In genomic region chr2L:15910937-15911590, dm6 we compare ENCODE assay signal across 1 fruit fly cellular context.
TF ChIP-seq lines count a peak whose summit lies in the region.

No protein-coding gene starts in this region.

TF ChIP-seq in whole organism, embryonic, 481 proteins besides CTCF, POLR2A, EP300 and RAD21 (continued from another document and continues in another):
- TF ChIP-seq CG9727 (GFP tag; optimal IDR thresholded peaks at IDR 0.05; lab: Kevin White, UChicago) (peak; percentile 90), CG9437 (GFP tag; optimal IDR thresholded peaks at IDR 0.05; lab: Kevin White, UChicago) (peak; percentile 91), B-H1 (GFP tag; IDR thresholded peaks at IDR 0.05; lab: Robert Waterston, UW) (peak; percentile 94), Hr39 (optimal IDR thresholded peaks at IDR 0.05; lab: Kevin White, UChicago) (no peak), CG6813 (GFP tag; optimal IDR thresholded peaks at IDR 0.05; lab: Kevin White, UChicago) (peak; percentile 87), CG12104 (GFP tag; optimal IDR thresholded peaks at IDR 0.05; lab: Kevin White, UChicago) (peak; percentile 91), CG9876 (GFP tag; optimal IDR thresholded peaks at IDR 0.05; lab: Kevin White, UChicago) (peak; percentile 85), hkb (optimal IDR thresholded peaks at IDR 0.05; lab: Kevin White, UChicago) (no peak), hkb (GFP tag; IDR thresholded peaks at IDR 0.05; lab: Robert Waterston, UW) (peak; percentile 98), pnt (GFP tag; optimal IDR thresholded peaks at IDR 0.05; lab: Kevin White, UChicago) (peak; percentile 93), kay (GFP tag; optimal IDR thresholded peaks at IDR 0.05; lab: Kevin White, UChicago) (peak; percentile 94), ken (GFP tag; IDR thresholded peaks at IDR 0.05; lab: Robert Waterston, UW) (peak; percentile 93), CG31441 (GFP tag; IDR thresholded peaks at IDR 0.05; lab: Robert Waterston, UW) (peak; percentile 94), oc (tag; optimal IDR thresholded peaks at IDR 0.05; lab: Kevin White, UChicago) (peak; percentile 97), al (GFP tag; IDR thresholded peaks at IDR 0.05; lab: Robert Waterston, UW) (peak; percentile 93), az2 (GFP tag; optimal IDR thresholded peaks at IDR 0.05; lab: Kevin White, UChicago) (peak; percentile 97), pros (GFP tag; optimal IDR thresholded peaks at IDR 0.05; lab: Kevin White, UChicago) (peak; percentile 16), repo (GFP tag; optimal IDR thresholded peaks at IDR 0.05; lab: Kevin White, UChicago) (peak; percentile 95), CG7745 (tag; optimal IDR thresholded peaks at IDR 0.05; lab: Kevin White, UChicago) (peak; percentile 63), CG6689 (GFP tag; IDR thresholded peaks at IDR 0.05; lab: Robert Waterston, UW) (peak; percentile 97), Six4 (GFP tag; optimal IDR thresholded peaks at IDR 0.05; lab: Kevin White, UChicago) (peak; percentile 93), CG10979 (tag; optimal IDR thresholded peaks at IDR 0.05; lab: Kevin White, UChicago) (peak; percentile 95), CG17385 (GFP tag; optimal IDR thresholded peaks at IDR 0.05; lab: Kevin White, UChicago) (peak; percentile 94), zfh2 (GFP tag; optimal IDR thresholded peaks at IDR 0.05; lab: Kevin White, UChicago) (peak; percentile 92), Hsf (GFP tag; optimal IDR thresholded peaks at IDR 0.05; lab: Kevin White, UChicago) (peak; percentile 96), unpg (GFP tag; optimal IDR thresholded peaks at IDR 0.05; lab: Kevin White, UChicago) (peak; percentile 98), Lpt (GFP tag; optimal IDR thresholded peaks at IDR 0.05; lab: Kevin White, UChicago) (no peak), ro (GFP tag; IDR thresholded peaks at IDR 0.05; lab: Robert Waterston, UW) (peak; percentile 88), CG7928 (GFP tag; optimal IDR thresholded peaks at IDR 0.05; lab: Kevin White, UChicago) (peak; percentile 39), Neu2 (GFP tag; optimal IDR thresholded peaks at IDR 0.05; lab: Kevin White, UChicago; ENCODE audit: borderline replicate concordance) (peak; percentile 39), sob (GFP tag; IDR thresholded peaks at IDR 0.05; lab: Robert Waterston, UW) (peak; percentile 97), scrt (GFP tag; optimal IDR thresholded peaks at IDR 0.05; lab: Kevin White, UChicago) (peak; percentile 78), Poxn (GFP tag; IDR thresholded peaks at IDR 0.05; lab: Robert Waterston, UW) (peak; percentile 74), ind (GFP tag; optimal IDR thresholded peaks at IDR 0.05; lab: Kevin White, UChicago) (peak; percentile 96), ERR (GFP tag; optimal IDR thresholded peaks at IDR 0.05; lab: Kevin White, UChicago) (peak; percentile 87), CG32532 (GFP tag; IDR thresholded peaks at IDR 0.05; lab: Robert Waterston, UW) (peak; percentile 94), emc (GFP tag; optimal IDR thresholded peaks at IDR 0.05; lab: Kevin White, UChicago) (peak; percentile 74), CG1647 (GFP tag; optimal IDR thresholded peaks at IDR 0.05; lab: Kevin White, UChicago) (peak; percentile 92), sd (tag; optimal IDR thresholded peaks at IDR 0.05; lab: Kevin White, UChicago) (peak; percentile 86), phol (tag; optimal IDR thresholded peaks at IDR 0.05; lab: Kevin White, UChicago) (peak; percentile 95), onecut (GFP tag; IDR thresholded peaks at IDR 0.05; lab: Robert Waterston, UW) (peak; percentile 94), CG10147 (GFP tag; optimal IDR thresholded peaks at IDR 0.05; lab: Kevin White, UChicago) (peak; percentile 83), shn (GFP tag; optimal IDR thresholded peaks at IDR 0.05; lab: Kevin White, UChicago) (peak; percentile 93), CG9215 (GFP tag; IDR thresholded peaks at IDR 0.05; lab: Robert Waterston, UW) (peak; percentile 90), CG12942 (GFP tag; optimal IDR thresholded peaks at IDR 0.05; lab: Kevin White, UChicago) (peak; percentile 91), CG34376 (GFP tag; optimal IDR thresholded peaks at IDR 0.05; lab: Kevin White, UChicago) (peak; percentile 86), Sox102F (GFP tag; optimal IDR thresholded peaks at IDR 0.05; lab: Kevin White, UChicago) (peak; percentile 97), CG6683 (GFP tag; optimal IDR thresholded peaks at IDR 0.05; lab: Kevin White, UChicago) (peak; percentile 82), CG6854 (GFP tag; optimal IDR thresholded peaks at IDR 0.05; lab: Kevin White, UChicago) (peak; percentile 89), MTF-1 (GFP tag; optimal IDR thresholded peaks at IDR 0.05; lab: Kevin White, UChicago; ENCODE audit: borderline replicate concordance) (peak; percentile 67), CG17802 (tag; optimal IDR thresholded peaks at IDR 0.05; lab: Kevin White, UChicago) (peak; percentile 88), Dll (GFP tag; IDR thresholded peaks at IDR 0.05; lab: Robert Waterston, UW; ENCODE audit: partially characterized antibody) (peak; percentile 40; the same call in 1 of the 4 replicates), CG3281 (GFP tag; optimal IDR thresholded peaks at IDR 0.05; lab: Kevin White, UChicago) (peak; percentile 92), Doc2 (GFP tag; IDR thresholded peaks at IDR 0.05; lab: Robert Waterston, UW) (peak; percentile 76; the same call in 1 of the 2 replicates), CG17829 (tag; optimal IDR thresholded peaks at IDR 0.05; lab: Kevin White, UChicago) (peak; percentile 96), org-1 (GFP tag; optimal IDR thresholded peaks at IDR 0.05; lab: Kevin White, UChicago) (peak; percentile 94), ci (GFP tag; IDR thresholded peaks at IDR 0.05; lab: Robert Waterston, UW) (peak; percentile 97), CG1603 (tag; optimal IDR thresholded peaks at IDR 0.05; lab: Kevin White, UChicago) (peak; percentile 97), trem (tag; optimal IDR thresholded peaks at IDR 0.05; lab: Kevin White, UChicago) (peak; percentile 92), GATAe (GFP tag; conservative IDR thresholded peaks at IDR 0.05; lab: Robert Waterston, UW) (peak; percentile 91), chinmo (GFP tag; IDR thresholded peaks at IDR 0.05; lab: Robert Waterston, UW; ENCODE audit: partially characterized antibody) (no peak; the same call in 3 of the 4 replicates), Rx (GFP tag; IDR thresholded peaks at IDR 0.05; lab: Robert Waterston, UW) (peak; percentile 89), CG42726 (GFP tag; IDR thresholded peaks at IDR 0.05; lab: Robert Waterston, UW; ENCODE audit: partially characterized antibody) (no peak), gsb-n (tag; optimal IDR thresholded peaks at IDR 0.05; lab: Kevin White, UChicago) (peak; percentile 98), usp (GFP tag; optimal IDR thresholded peaks at IDR 0.05; lab: Kevin White, UChicago) (no peak), CG2889 (GFP tag; IDR thresholded peaks at IDR 0.05; lab: Robert Waterston, UW) (peak; percentile 92), Ets65A (GFP tag; lab: Kevin White, UChicago) (peak; percentile 99), CG13894 (tag; optimal IDR thresholded peaks at IDR 0.05; lab: Kevin White, UChicago) (peak; percentile 28), CG4404 (GFP tag; IDR thresholded peaks at IDR 0.05; lab: Robert Waterston, UW) (peak; percentile 87), CG17186 (GFP tag; optimal IDR thresholded peaks at IDR 0.05; lab: Kevin White, UChicago) (peak; percentile 80), CG31365 (tag; optimal IDR thresholded peaks at IDR 0.05; lab: Kevin White, UChicago) (peak; percentile 80), Sry-δ (GFP tag; optimal IDR thresholded peaks at IDR 0.05; lab: Kevin White, UChicago) (peak; percentile 61), CG12071 (GFP tag; optimal IDR thresholded peaks at IDR 0.05; lab: Kevin White, UChicago) (peak; percentile 94), Pdp1 (GFP tag; optimal IDR thresholded peaks at IDR 0.05; lab: Kevin White, UChicago) (peak; percentile 91 to 96), salm (tag; optimal IDR thresholded peaks at IDR 0.05; lab: Kevin White, UChicago) (peak; percentile 92), Spps (tag; optimal IDR thresholded peaks at IDR 0.05; lab: Kevin White, UChicago) (peak; percentile 93), Doc3 (GFP tag; IDR thresholded peaks at IDR 0.05; lab: Robert Waterston, UW; ENCODE audit: partially characterized antibody) (no peak), Fer1 (GFP tag; optimal IDR thresholded peaks at IDR 0.05; lab: Kevin White, UChicago) (peak; percentile 93), pan (optimal IDR thresholded peaks at IDR 0.05; lab: Kevin White, UChicago) (no peak), pan (GFP tag; optimal IDR thresholded peaks at IDR 0.05 in 1 of 2, IDR thresholded peaks at IDR 0.05 in 1 of 2) (peak in 1 of 2 experiments; percentile 96), chm (GFP tag; IDR thresholded peaks at IDR 0.05; lab: Robert Waterston, UW) (peak; percentile 96), Usf (GFP tag; optimal IDR thresholded peaks at IDR 0.05; lab: Kevin White, UChicago) (peak; percentile 85), CG6654 (GFP tag; optimal IDR thresholded peaks at IDR 0.05; lab: Kevin White, UChicago) (peak; percentile 87), h (optimal IDR thresholded peaks at IDR 0.05; lab: Kevin White, UChicago) (no peak), CG13287 (GFP tag; IDR thresholded peaks at IDR 0.05; lab: Robert Waterston, UW; ENCODE audit: partially characterized antibody) (no peak; the same call in 1 of the 2 replicates), CG4617 (GFP tag; optimal IDR thresholded peaks at IDR 0.05; lab: Kevin White, UChicago; ENCODE audit: borderline replicate concordance) (peak; percentile 84), crc (GFP tag; optimal IDR thresholded peaks at IDR 0.05; lab: Kevin White, UChicago) (peak; percentile 93), eyg (GFP tag; optimal IDR thresholded peaks at IDR 0.05; lab: Kevin White, UChicago) (peak; percentile 87), Dp (GFP tag; optimal IDR thresholded peaks at IDR 0.05; lab: Kevin White, UChicago) (peak; percentile 4), peb (GFP tag; IDR thresholded peaks at IDR 0.05; lab: Robert Waterston, UW) (peak; percentile 93), yki (optimal IDR thresholded peaks at IDR 0.05; lab: Kevin White, UChicago) (no peak), cwo (GFP tag; optimal IDR thresholded peaks at IDR 0.05; lab: Kevin White, UChicago) (peak; percentile 2), cad (GFP tag; optimal IDR thresholded peaks at IDR 0.05; lab: Kevin White, UChicago) (no peak), luna (GFP tag; optimal IDR thresholded peaks at IDR 0.05; lab: Kevin White, UChicago) (peak; percentile 87), Hand (GFP tag; optimal IDR thresholded peaks at IDR 0.05; lab: Kevin White, UChicago) (peak; percentile 77), inv (GFP tag; IDR thresholded peaks at IDR 0.05; lab: Robert Waterston, UW; ENCODE audit: partially characterized antibody) (peak; percentile 44; the same call in 1 of the 2 replicates), wor (GFP tag; IDR thresholded peaks at IDR 0.05; lab: Robert Waterston, UW) (peak; percentile 98), Mad (GFP tag; optimal IDR thresholded peaks at IDR 0.05; lab: Kevin White, UChicago) (peak; percentile 85), lmd (GFP tag; IDR thresholded peaks at IDR 0.05; lab: Robert Waterston, UW) (peak; percentile 97), Sry-β (GFP tag; optimal IDR thresholded peaks at IDR 0.05; lab: Kevin White, UChicago) (peak; percentile 66), CG8359 (GFP tag; optimal IDR thresholded peaks at IDR 0.05; lab: Kevin White, UChicago; ENCODE audit: borderline replicate concordance) (peak; percentile 90), CG13424 (tag; optimal IDR thresholded peaks at IDR 0.05; lab: Kevin White, UChicago) (peak; percentile 97), ssp (GFP tag; IDR thresholded peaks at IDR 0.05; lab: Robert Waterston, UW) (peak; percentile 87), CG12391 (tag; optimal IDR thresholded peaks at IDR 0.05; lab: Kevin White, UChicago) (peak; percentile 97), CG7271 (tag; optimal IDR thresholded peaks at IDR 0.05; lab: Kevin White, UChicago) (peak; percentile 71), zen2 (GFP tag; IDR thresholded peaks at IDR 0.05; lab: Robert Waterston, UW; ENCODE audit: partially characterized antibody) (no peak), CG14050 (GFP tag; IDR thresholded peaks at IDR 0.05; lab: Robert Waterston, UW) (peak; percentile 95), pho (GFP tag; optimal IDR thresholded peaks at IDR 0.05; lab: Kevin White, UChicago) (peak; percentile 94), CG1792 (GFP tag; optimal IDR thresholded peaks at IDR 0.05; lab: Kevin White, UChicago) (peak; percentile 93), CG3995 (GFP tag; optimal IDR thresholded peaks at IDR 0.05; lab: Kevin White, UChicago) (peak; percentile 70), tin (GFP tag; optimal IDR thresholded peaks at IDR 0.05; lab: Kevin White, UChicago) (peak; percentile 93), BEAF-32 (GFP tag; optimal IDR thresholded peaks at IDR 0.05; lab: Kevin White, UChicago) (peak; percentile 15), YL-1 (GFP tag; optimal IDR thresholded peaks at IDR 0.05; lab: Kevin White, UChicago) (peak; percentile 81), HLH3B (GFP tag; IDR thresholded peaks at IDR 0.05; lab: Robert Waterston, UW) (peak; percentile 95), CG10431 (GFP tag; optimal IDR thresholded peaks at IDR 0.05; lab: Kevin White, UChicago) (peak; percentile 92), CG9817 (tag; optimal IDR thresholded peaks at IDR 0.05; lab: Kevin White, UChicago) (peak; percentile 97), CG2678 (tag; optimal IDR thresholded peaks at IDR 0.05; lab: Kevin White, UChicago) (peak; percentile 97), CG10274 (GFP tag; optimal IDR thresholded peaks at IDR 0.05; lab: Kevin White, UChicago) (peak; percentile 87), Kr (GFP tag; optimal IDR thresholded peaks at IDR 0.05; lab: Kevin White, UChicago) (peak; percentile 49), CG18599 (GFP tag; optimal IDR thresholded peaks at IDR 0.05; lab: Kevin White, UChicago) (peak; percentile 94), Sox100B (GFP tag; optimal IDR thresholded peaks at IDR 0.05; lab: Kevin White, UChicago) (peak; percentile 96), maf-S (GFP tag; optimal IDR thresholded peaks at IDR 0.05; lab: Kevin White, UChicago) (peak; percentile 95), CG3838 (GFP tag; optimal IDR thresholded peaks at IDR 0.05; lab: Kevin White, UChicago) (peak; percentile 89), fd102C (GFP tag; optimal IDR thresholded peaks at IDR 0.05; lab: Kevin White, UChicago) (no peak), CG11398 (GFP tag; optimal IDR thresholded peaks at IDR 0.05; lab: Kevin White, UChicago) (peak; percentile 94), tup (GFP tag; optimal IDR thresholded peaks at IDR 0.05; lab: Kevin White, UChicago) (peak; percentile 84), HHEX (GFP tag; optimal IDR thresholded peaks at IDR 0.05; lab: Kevin White, UChicago) (peak; percentile 95), CG15011 (GFP tag; optimal IDR thresholded peaks at IDR 0.05; lab: Kevin White, UChicago) (peak; percentile 89), Max (GFP tag; optimal IDR thresholded peaks at IDR 0.05; lab: Kevin White, UChicago) (peak; percentile 94), Rfx (GFP tag; IDR thresholded peaks at IDR 0.05; lab: Robert Waterston, UW) (peak; percentile 95)
